Worm (Caenorhabditis elegans) whole organism, L4/young adult: ENCODE data around the gene hda-5.

ENCODE experiments used
- W03F9.2 ChIP-seq: fragments of 150-350 bp; optimal IDR thresholded peaks from 2 replicates; lab custom pipeline; 2014; ENCODE audit warnings: missing biosample characterization, missing genetic modification characterization
- dao-5 ChIP-seq: sonication (generic microtip); optimal IDR thresholded peaks from 2 replicates; lab custom pipeline; 2016; ENCODE audit warnings: missing genotype, missing genetic modification characterization, moderate library complexity, missing compliant biosample characterization
- him-1 ChIP-seq: sonication (generic microtip); optimal IDR thresholded peaks from 2 replicates; lab custom pipeline; 2016; ENCODE audit warnings: missing genotype, missing genetic modification reagents, missing genetic modification characterization, missing compliant biosample characterization

hda-5 gene

DNA sequence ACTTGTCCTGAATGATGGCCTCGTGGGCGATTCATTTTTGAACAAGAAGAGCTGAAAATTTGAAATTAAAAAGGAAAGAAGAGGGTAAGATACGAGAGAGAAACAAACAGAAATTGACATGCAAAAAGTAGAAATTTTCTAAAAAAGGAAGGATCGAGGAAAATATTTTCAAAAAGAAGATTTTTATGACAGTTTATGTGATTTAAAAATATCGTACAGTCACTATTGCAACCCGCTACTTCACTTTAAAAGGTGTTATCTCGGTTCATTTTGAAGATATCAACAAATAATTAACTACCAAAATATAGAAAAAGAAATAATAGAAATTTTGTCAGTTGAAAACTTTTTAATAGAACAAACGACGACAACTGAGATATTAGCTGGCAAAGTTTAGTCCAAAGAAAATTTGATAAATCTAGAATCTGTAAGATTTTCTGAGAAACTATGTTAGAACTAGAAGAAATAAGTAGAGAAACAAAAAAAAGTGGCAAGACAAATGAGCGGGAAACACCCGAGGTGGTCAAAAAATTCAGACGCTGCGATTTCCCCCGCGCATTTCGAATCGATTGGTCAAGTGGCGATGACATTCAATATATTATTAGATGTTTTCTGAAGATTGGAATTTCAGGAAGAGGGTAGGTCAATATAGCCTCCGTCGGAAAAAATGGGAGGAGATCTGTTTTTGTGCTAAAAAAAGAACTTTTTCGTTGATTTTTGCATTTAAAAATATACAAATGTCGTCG lies 24.9 kb downstream of the hda-5 start, which contains the start of gene Y6D1A.1:
TSS of gene Y6D1A.1 (minus strand) at position 51 of the 743 bp plus-strand sequence.
- TF ChIP-seq W03F9.2, result no peak
- TF ChIP-seq him-1 (tag; lab: Kevin White, UChicago), result no peak
- TF ChIP-seq dao-5 (tag; lab: Kevin White, UChicago), result no peak

- TF ChIP-seq W03F9.2 (no peak), dao-5 (tag; lab: Kevin White, UChicago) (no peak), him-1 (tag; lab: Kevin White, UChicago) (no peak)
These were observed 31.1 kb downstream of the hda-5 start, which contains the start of gene pes-5 for ce11 chrII:11829920-11830319. Gene pes-5 (minus strand): TSS chrII:11830020.

ce11 chrII:11830601-11831000 lies 31.8 kb downstream of the hda-5 start:
- TF ChIP-seq W03F9.2 (no peak), dao-5 (tag; lab: Kevin White, UChicago) (no peak), him-1 (tag; lab: Kevin White, UChicago) (no peak)

DNA sequence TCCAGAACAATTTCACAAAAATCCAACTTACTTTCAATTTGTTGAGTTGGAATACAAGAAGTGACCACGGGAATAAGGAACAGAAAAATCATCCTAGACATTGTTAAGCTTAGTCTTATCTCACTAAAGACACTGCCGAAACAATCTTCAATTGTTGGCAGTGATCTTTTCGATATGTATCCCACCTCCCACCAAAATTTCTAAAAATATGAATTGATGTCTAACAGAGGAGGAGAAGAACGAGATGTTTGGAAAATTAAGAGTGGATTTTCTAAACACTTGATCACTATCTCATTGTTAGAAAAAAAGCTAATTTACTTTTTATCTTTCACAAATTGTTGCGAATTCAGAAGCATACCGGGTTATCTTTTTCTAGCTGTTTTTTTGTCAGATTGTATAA lies 33.6 kb downstream of the hda-5 start, which contains the start of gene clec-144:
TSS of gene clec-144 (minus strand) at position 101 of the 400 bp plus-strand sequence.
- TF ChIP-seq dao-5 (tag; lab: Kevin White, UChicago) (no peak), W03F9.2 (no peak), him-1 (tag; lab: Kevin White, UChicago) (no peak)

ce11 chrII:11835208-11835607 lies 36.4 kb downstream of the hda-5 start, which contains the start of gene T27D12.6:
Gene T27D12.6 (plus strand): TSS chrII:11835508.
- TF ChIP-seq dao-5 (tag; lab: Kevin White, UChicago) (no peak), W03F9.2 (no peak), him-1 (tag; lab: Kevin White, UChicago) (no peak)

ce11 chrII:11836554-11837218 lies 37.8 kb downstream of the hda-5 start:
- TF ChIP-seq W03F9.2 (no peak), dao-5 (tag; lab: Kevin White, UChicago) (no peak), him-1 (tag; lab: Kevin White, UChicago) (no peak)

DNA sequence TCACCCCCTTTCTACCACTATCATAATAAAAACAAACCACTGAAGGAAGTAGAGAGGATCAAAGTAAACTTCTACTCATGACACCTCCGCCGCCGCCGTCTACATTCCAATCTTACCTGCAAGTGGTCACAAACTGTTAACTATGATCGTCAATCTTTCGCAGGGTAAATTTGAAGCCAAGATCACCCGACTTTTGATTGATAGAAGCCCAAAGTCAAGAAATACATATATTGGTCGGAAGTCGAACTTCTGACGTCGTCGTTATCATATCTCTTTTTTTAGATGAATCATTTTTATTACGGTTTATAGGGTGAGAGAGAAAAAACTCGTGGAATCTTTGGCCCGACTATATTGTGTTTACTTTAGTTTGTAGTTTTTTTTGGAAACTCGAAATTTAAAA lies 39.5 kb downstream of the hda-5 start:
- TF ChIP-seq dao-5 (tag; lab: Kevin White, UChicago) (no peak), W03F9.2 (no peak), him-1 (tag; lab: Kevin White, UChicago) (no peak)

ce11 chrII:11839116-11839515 lies 40.3 kb downstream of the hda-5 start:
- TF ChIP-seq him-1 (tag; lab: Kevin White, UChicago) (no peak), W03F9.2 (no peak), dao-5 (tag; lab: Kevin White, UChicago) (no peak)

DNA sequence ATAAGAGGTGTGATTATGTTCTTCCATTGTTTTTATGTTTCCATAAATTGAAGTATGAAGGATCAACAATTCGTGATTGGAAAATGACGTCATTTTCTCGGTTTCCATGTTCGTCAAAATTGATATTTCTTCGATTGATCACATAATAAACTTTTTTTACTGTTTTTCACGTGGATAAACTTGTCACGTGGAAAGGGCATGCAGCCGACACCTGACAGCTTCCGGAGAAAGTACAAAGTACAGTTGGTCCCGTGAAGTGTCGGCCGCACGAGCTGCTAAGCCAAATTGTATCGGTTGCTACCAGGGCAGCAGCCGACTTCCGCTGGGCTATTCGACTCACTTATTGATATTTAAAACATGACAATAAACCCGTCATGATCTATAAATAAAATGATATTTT lies 42.8 kb downstream of the hda-5 start:
- TF ChIP-seq dao-5 (tag; lab: Kevin White, UChicago) (no peak), W03F9.2 (no peak), him-1 (tag; lab: Kevin White, UChicago) (no peak)

DNA sequence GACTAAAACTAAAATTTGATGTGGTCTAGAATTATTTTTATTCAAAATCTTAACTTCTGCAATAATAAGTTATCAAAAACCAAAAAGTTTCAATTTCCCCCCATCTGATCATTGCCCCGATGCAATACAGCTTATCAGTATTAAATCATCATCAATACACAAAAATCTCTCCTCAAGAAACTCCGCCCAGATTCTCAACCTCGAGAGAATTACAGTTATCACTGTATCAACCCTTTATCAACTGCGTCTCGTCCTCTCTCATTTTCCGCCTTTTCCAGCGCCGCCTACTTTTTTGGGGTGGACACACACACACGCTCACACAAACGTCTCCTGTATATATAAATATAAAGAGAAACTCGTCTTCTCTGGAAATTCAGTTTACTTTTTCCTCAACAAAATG lies 43.5 kb downstream of the hda-5 start, which contains the start of gene T27D12.1:
TSS of gene T27D12.1 (plus strand) at position 301 of the 400 bp plus-strand sequence.
- no peak for TF ChIP-seq dao-5 (tag; lab: Kevin White, UChicago)
- no peak for TF ChIP-seq him-1 (tag; lab: Kevin White, UChicago)
- no peak for TF ChIP-seq W03F9.2

- TF ChIP-seq him-1 (tag; lab: Kevin White, UChicago) (no peak), dao-5 (tag; lab: Kevin White, UChicago) (no peak), W03F9.2 (no peak)
These were observed 43.9 kb downstream of the hda-5 start for ce11 chrII:11842766-11843165.

DNA sequence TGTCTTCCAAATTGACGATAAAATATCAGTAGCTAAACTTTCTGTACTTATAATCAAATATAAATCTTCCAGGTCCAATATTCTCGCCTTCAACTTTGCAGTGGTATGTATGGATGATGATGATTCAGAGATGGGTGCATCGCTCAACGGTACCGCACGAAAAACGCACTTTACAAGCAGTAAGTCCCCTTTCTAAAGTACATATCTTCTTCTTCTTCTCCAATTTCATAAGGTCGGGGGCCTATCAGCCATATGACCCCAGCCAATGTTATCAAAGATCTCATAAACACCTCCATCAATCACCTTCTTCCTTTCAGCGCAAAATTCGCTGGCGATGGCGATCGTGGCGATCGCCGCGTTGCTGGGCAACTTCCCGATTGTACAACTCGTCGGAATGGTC lies 44.6 kb downstream of the hda-5 start:
- TF ChIP-seq dao-5 (tag; lab: Kevin White, UChicago) (no peak), W03F9.2 (no peak), him-1 (tag; lab: Kevin White, UChicago) (no peak)

ce11 chrII:11844072-11844471 lies 45.2 kb downstream of the hda-5 start:
- TF ChIP-seq W03F9.2 (no peak), him-1 (tag; lab: Kevin White, UChicago) (no peak), dao-5 (tag; lab: Kevin White, UChicago) (no peak)

DNA sequence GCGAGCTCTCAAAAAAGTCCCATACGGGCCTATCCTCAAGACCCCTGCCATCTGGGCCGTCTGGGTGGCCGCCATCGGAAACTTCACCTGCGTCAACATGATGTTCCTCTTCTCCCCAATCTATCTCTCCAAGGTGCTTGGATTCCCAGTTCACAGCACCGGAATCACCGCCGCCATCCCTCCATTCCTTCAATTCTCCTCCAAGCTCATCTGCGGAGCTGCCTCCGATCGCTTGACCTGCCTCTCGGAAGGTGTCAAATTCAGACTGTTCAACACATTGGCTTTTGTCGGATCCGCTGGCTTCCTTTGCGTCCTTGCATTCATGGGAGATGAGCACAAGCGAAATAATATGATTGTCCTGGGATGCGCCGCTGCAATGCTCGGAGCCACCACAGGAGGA lies 46.1 kb downstream of the hda-5 start:
- no peak for TF ChIP-seq him-1 (tag; lab: Kevin White, UChicago)
- no peak for TF ChIP-seq dao-5 (tag; lab: Kevin White, UChicago)
- TF ChIP-seq W03F9.2, result no peak
